Fruit fly (Drosophila melanogaster): ENCODE results near the gene CG12811.

- TF ChIP-seq CTCF (optimal IDR thresholded peaks at IDR 0.05) (no peak), CG8478 (optimal IDR thresholded peaks at IDR 0.05) (no peak)
Measured at dm6 chr3R:10067605-10068004, 19.0 kb upstream of the CG12811 start, which contains the start of gene CG33784.
